Fruit fly (Drosophila melanogaster) whole organism, pupa: Measurements from ENCODE around the gene nAChRalpha7.

Source experiments
- CG10348 ChIP-seq: fragments of 200-800 bp; sonication (Bioruptor generic); IDR thresholded peaks from 2 replicates; pipeline ENCODE4 v1.3.6; 2022; ENCODE audit warnings: missing biosample characterization, missing genetic modification characterization
- CG12605 ChIP-seq: fragments of 200-800 bp; sonication (Bioruptor generic); IDR thresholded peaks from 2 replicates; pipeline ENCODE4 v1.3.6; 2022; ENCODE audit warnings: missing biosample characterization, missing genetic modification characterization
- CG13204 ChIP-seq: fragments of 200-800 bp; sonication (Bioruptor generic); optimal IDR thresholded peaks from 2 replicates; lab custom pipeline; 2018; ENCODE audit warnings: missing biosample characterization, mild to moderate bottlenecking, missing genetic modification characterization, moderate library complexity
- CG14655 ChIP-seq: fragments of 200-800 bp; sonication (Bioruptor generic); optimal IDR thresholded peaks from 3 replicates; lab custom pipeline; 2017; ENCODE audit warnings: mild to moderate bottlenecking, missing biosample characterization, missing genetic modification reagents, missing genetic modification characterization
- CG15710 ChIP-seq: fragments of 200-800 bp; sonication (Bioruptor generic); optimal IDR thresholded peaks from 2 replicates; lab custom pipeline; 2018; ENCODE audit warnings: missing biosample characterization, mild to moderate bottlenecking, missing genetic modification characterization, moderate library complexity
- CG17806 ChIP-seq: fragments of 200-800 bp; sonication (Bioruptor generic); optimal IDR thresholded peaks from 2 replicates; lab custom pipeline; 2018; ENCODE audit warnings: missing biosample characterization, mild to moderate bottlenecking, missing genetic modification characterization, moderate library complexity
- CG32121 ChIP-seq: fragments of 200-800 bp; sonication (Bioruptor generic); IDR thresholded peaks from 2 replicates; pipeline ENCODE4 v1.3.6; 2022; ENCODE audit warnings: missing biosample characterization, missing genetic modification characterization
- CG34367 ChIP-seq: fragments of 200-800 bp; sonication (Bioruptor generic); optimal IDR thresholded peaks from 2 replicates; lab custom pipeline; 2018; ENCODE audit warnings: missing biosample characterization, mild to moderate bottlenecking, missing genetic modification characterization
- CG4496 ChIP-seq: fragments of 200-800 bp; sonication (Bioruptor generic); IDR thresholded peaks from 3 replicates; pipeline ENCODE4 v1.3.6; 2022; ENCODE audit warnings: missing biosample characterization, missing genetic modification characterization
- CG8159 ChIP-seq: fragments of 200-800 bp; sonication (Bioruptor generic); optimal IDR thresholded peaks from 3 replicates; lab custom pipeline; 2018; ENCODE audit warnings: missing biosample characterization, mild to moderate bottlenecking, missing genetic modification characterization, moderate library complexity
- CG8301 ChIP-seq: fragments of 200-800 bp; sonication (Bioruptor generic); optimal IDR thresholded peaks from 2 replicates; lab custom pipeline; 2018; ENCODE audit warnings: missing biosample characterization, mild to moderate bottlenecking, missing genetic modification characterization
- CG9948 ChIP-seq: fragments of 200-800 bp; sonication (Bioruptor generic); optimal IDR thresholded peaks from 2 replicates; lab custom pipeline; 2018; ENCODE audit warnings: missing biosample characterization, mild to moderate bottlenecking, missing genetic modification characterization, moderate library complexity
- D1 ChIP-seq: fragments of 200-800 bp; sonication (Bioruptor generic); optimal IDR thresholded peaks from 2 replicates; lab custom pipeline; 2018; ENCODE audit warnings: missing biosample characterization, mild to moderate bottlenecking, missing genetic modification characterization, moderate library complexity
- EcR ChIP-seq: fragments of 200-800 bp; sonication (Bioruptor generic); optimal IDR thresholded peaks from 3 replicates; lab custom pipeline; 2019; ENCODE audit warnings: missing biosample characterization, missing genetic modification characterization, mild to moderate bottlenecking, moderate library complexity, missing genetic modification reagents
- Ets98B ChIP-seq: fragments of 200-800 bp; sonication (Bioruptor generic); IDR thresholded peaks from 2 replicates; pipeline ENCODE4 v1.3.6; 2022; ENCODE audit warnings: missing biosample characterization, missing genetic modification characterization
- Pif1A ChIP-seq: fragments of 200-800 bp; sonication (Bioruptor generic); optimal IDR thresholded peaks from 3 replicates; lab custom pipeline; 2016; ENCODE audit warnings: missing biosample characterization, missing genetic modification characterization
- Pif1B ChIP-seq: fragments of 200-800 bp; sonication (Bioruptor generic); optimal IDR thresholded peaks from 3 replicates; lab custom pipeline; 2016; ENCODE audit warnings: missing biosample characterization, missing genetic modification characterization
- Snoo ChIP-seq: fragments of 200-800 bp; sonication (Bioruptor generic); optimal IDR thresholded peaks from 3 replicates; lab custom pipeline; 2017; ENCODE audit warnings: missing biosample characterization, mild to moderate bottlenecking, missing genetic modification characterization, inconsistent platforms
- fd96Ca ChIP-seq: fragments of 200-800 bp; sonication (Bioruptor generic); IDR thresholded peaks from 3 replicates; pipeline ENCODE4 v1.3.6; 2022; ENCODE audit warnings: missing biosample characterization, missing genetic modification characterization
- gl ChIP-seq: fragments of 200-800 bp; sonication (Bioruptor generic); optimal IDR thresholded peaks from 2 replicates; lab custom pipeline; 2018; ENCODE audit warnings: missing biosample characterization, mild to moderate bottlenecking, missing genetic modification characterization
- rn ChIP-seq: fragments of 200-800 bp; sonication (Bioruptor generic); IDR thresholded peaks from 2 replicates; pipeline ENCODE4 v1.3.6; 2022; ENCODE audit warnings: missing biosample characterization, missing genetic modification characterization

The nAChRalpha7 gene

DNA sequence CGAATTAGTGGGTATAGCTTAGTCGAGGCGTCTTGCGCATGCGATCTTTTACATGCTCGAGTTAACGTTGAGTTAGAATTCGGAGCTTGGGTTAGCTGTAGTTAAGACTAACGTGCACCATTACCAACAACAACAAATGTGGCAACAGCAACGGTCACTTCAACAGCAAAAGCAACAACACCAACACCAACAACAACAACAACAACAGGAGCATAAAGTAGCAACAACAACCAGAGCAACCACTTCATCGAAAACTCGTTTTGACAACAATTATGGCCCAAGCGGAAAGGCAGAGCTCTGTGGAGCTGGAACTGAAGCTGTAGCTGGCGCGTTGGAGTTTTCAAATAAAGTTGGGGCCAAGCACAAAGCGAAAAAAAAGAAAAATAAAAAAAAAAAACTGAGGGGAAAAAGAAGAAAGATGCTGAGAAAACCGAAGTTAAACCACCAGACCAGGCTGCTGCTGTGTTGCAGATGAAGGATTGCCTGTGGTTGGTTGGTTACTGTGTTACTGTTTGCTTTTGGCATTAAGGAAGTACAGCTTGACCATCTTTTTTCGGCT is 10.8 kb upstream of the nAChRalpha7 start:
- TF ChIP-seq CG34367 (tag; lab: Kevin White, UChicago) = peak; percentile 23
- TF ChIP-seq Pif1B = peak; percentile 28
- no peak; the same call in 1 of the 2 replicates for TF ChIP-seq CG12605 (GFP tag; lab: Robert Waterston, UW)
- TF ChIP-seq CG10348 (GFP tag; lab: Robert Waterston, UW) = no peak
- no peak for TF ChIP-seq CG8301 (tag; lab: Kevin White, UChicago)
- peak; percentile 54 for TF ChIP-seq gl (tag; lab: Kevin White, UChicago)
- TF ChIP-seq D1 = no peak
- peak; percentile 36 for TF ChIP-seq CG15710
- no peak for TF ChIP-seq CG9948 (tag; lab: Kevin White, UChicago)
- no peak for TF ChIP-seq Ets98B (GFP tag; lab: Robert Waterston, UW)
- TF ChIP-seq fd96Ca (GFP tag; lab: Robert Waterston, UW) = no peak
- TF ChIP-seq rn = no peak
- TF ChIP-seq CG13204 = peak; percentile 72
- TF ChIP-seq Pif1A = peak; percentile 55
- TF ChIP-seq EcR = peak; percentile 0
- TF ChIP-seq CG4496 = no peak
- no peak for TF ChIP-seq Snoo (tag; lab: Kevin White, UChicago)
- TF ChIP-seq CG32121 = no peak
- peak; percentile 15 for TF ChIP-seq CG17806 (tag; lab: Kevin White, UChicago)
- TF ChIP-seq CG14655 (GFP tag; lab: Kevin White, UChicago) = peak; percentile 9
- TF ChIP-seq CG8159 (tag; lab: Kevin White, UChicago) = peak; percentile 29

DNA sequence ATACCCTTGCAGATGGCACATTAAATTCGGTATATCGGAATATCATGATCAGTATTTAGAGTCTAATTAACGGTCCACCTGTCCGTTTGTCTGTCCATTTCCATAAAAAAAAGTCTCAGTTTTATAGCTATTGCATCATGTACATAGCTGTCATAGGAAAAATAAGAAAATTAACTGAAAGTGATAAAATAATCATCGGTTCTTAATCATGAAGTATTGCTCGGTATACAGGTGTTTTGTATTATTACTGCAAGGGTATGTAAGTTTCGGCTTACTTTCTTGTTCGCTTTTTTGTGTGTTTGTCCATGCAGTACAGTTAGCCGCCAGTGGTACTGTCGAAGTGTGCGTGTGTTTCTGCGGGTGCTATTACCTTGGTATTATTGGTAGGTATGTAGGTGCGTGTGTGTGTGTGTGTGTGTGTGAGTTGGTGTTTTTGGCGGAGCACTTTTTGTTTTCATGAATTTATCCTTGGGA is 6.4 kb upstream of the nAChRalpha7 start:
- TF ChIP-seq D1 = no peak
- TF ChIP-seq CG10348 (GFP tag; lab: Robert Waterston, UW) = no peak
- TF ChIP-seq Pif1B = peak; percentile 55
- peak; percentile 63 for TF ChIP-seq Pif1A
- TF ChIP-seq EcR = no peak
- TF ChIP-seq CG34367 (tag; lab: Kevin White, UChicago) = peak; percentile 10
- TF ChIP-seq gl (tag; lab: Kevin White, UChicago) = no peak
- TF ChIP-seq fd96Ca (GFP tag; lab: Robert Waterston, UW) = no peak
- TF ChIP-seq CG17806 (tag; lab: Kevin White, UChicago) = peak; percentile 38
- peak; percentile 69 for TF ChIP-seq CG4496
- peak; percentile 49 for TF ChIP-seq Ets98B (GFP tag; lab: Robert Waterston, UW)
- peak; percentile 80 for TF ChIP-seq CG14655 (GFP tag; lab: Kevin White, UChicago)
- TF ChIP-seq CG9948 (tag; lab: Kevin White, UChicago) = peak; percentile 54
- TF ChIP-seq CG8159 (tag; lab: Kevin White, UChicago) = peak; percentile 50
- no peak for TF ChIP-seq rn
- TF ChIP-seq CG15710 = peak; percentile 54
- TF ChIP-seq CG32121 = 0 out of 2 replicates have a peak, but pooled peaks have one; percentile 18
- TF ChIP-seq CG8301 (tag; lab: Kevin White, UChicago) = peak; percentile 74
- TF ChIP-seq CG12605 (GFP tag; lab: Robert Waterston, UW) = no peak
- TF ChIP-seq CG13204 = no peak
- TF ChIP-seq Snoo (tag; lab: Kevin White, UChicago) = peak; percentile 68

DNA sequence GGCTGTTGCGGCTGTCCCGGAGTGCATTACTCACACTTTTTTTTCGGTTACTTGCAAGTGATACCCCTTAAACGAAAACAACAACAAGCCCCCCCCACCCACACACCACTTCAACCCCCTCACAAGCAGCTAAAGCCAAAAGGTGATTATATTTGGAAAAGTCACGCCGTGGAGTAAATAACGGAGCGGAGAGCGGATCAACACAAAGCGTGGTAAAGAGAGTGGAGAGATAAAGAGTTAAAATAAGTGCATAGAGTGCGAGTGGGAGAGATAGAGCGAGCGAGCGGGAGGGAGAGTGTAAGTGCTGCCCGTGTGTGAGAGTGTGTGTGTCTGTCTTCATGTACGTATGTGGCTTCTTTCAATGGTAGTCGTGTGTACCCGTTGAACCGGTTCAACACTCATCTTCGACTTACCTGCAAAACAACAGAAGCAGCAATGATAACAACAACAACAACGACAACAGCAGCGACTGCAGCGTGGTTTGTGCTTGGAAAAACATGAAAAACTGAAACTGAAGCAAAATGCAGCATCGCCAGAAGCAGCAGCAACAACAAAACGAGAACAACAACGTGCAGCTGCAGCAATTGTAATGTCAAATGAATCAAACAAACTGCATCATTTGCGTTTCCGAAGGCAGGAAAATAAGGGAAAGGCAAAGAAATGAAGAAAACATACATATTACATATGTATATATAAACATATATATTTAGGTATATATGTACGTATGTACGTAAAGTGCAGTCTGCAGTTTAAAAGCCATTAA is 5.4 kb upstream of the nAChRalpha7 start:
- TF ChIP-seq gl (tag; lab: Kevin White, UChicago) (peak; percentile 11), CG34367 (tag; lab: Kevin White, UChicago) (no peak), fd96Ca (GFP tag; lab: Robert Waterston, UW) (peak; percentile 42; the same call in 1 of the 3 replicates), CG8159 (tag; lab: Kevin White, UChicago) (no peak), CG12605 (GFP tag; lab: Robert Waterston, UW) (no peak), CG15710 (no peak), CG17806 (tag; lab: Kevin White, UChicago) (no peak), D1 (no peak), CG32121 (no peak), CG10348 (GFP tag; lab: Robert Waterston, UW) (no peak), Pif1A (no peak), CG14655 (GFP tag; lab: Kevin White, UChicago) (no peak), CG4496 (0 out of 3 replicates have a peak, but pooled peaks have one; percentile 29), CG8301 (tag; lab: Kevin White, UChicago) (no peak), Pif1B (no peak), EcR (peak; percentile 13), Snoo (tag; lab: Kevin White, UChicago) (no peak), Ets98B (GFP tag; lab: Robert Waterston, UW) (no peak), CG13204 (no peak)

DNA sequence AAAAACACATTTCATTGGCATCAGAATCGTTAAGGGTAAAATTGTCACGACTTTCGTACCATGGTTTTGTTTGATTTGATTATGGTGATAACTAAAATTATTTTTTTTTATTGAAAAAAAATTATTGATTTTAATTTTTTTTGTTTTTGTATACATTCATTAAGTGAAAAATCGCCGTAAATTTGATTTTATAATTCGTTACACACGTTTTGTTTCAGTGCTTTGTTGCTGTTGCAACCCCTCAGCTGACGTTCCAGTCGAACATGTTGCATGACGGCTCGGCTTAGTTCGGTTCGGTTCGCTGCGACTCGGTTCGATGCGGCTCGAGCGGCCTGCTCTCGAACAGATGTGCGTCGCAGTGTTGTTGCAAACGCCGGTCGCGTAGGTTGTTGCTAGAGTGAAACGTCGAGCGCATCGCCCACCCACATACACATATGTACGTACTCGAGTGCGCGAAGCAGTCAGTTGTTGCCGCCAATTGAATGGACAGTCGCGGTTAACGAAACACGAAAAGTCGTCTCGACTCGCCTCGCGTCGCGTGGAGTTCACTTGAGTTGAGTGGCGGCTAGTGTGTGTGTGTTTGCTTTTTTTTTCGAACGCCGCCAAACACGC is 4.7 kb upstream of the nAChRalpha7 start, which contains the start of gene kek5:
kek5 (plus strand) TSS at position 352 of the 612 bp plus-strand sequence.
- TF ChIP-seq gl (tag; lab: Kevin White, UChicago) (no peak), CG8301 (tag; lab: Kevin White, UChicago) (peak; percentile 36), CG32121 (peak; percentile 58; the same call in 1 of the 2 replicates), CG13204 (peak; percentile 69), CG4496 (no peak), CG8159 (tag; lab: Kevin White, UChicago) (peak; percentile 25), CG9948 (tag; lab: Kevin White, UChicago) (peak; percentile 32), CG12605 (GFP tag; lab: Robert Waterston, UW) (peak; percentile 48), CG15710 (peak; percentile 21), Ets98B (GFP tag; lab: Robert Waterston, UW) (peak; percentile 64), CG17806 (tag; lab: Kevin White, UChicago) (peak; percentile 47), Snoo (tag; lab: Kevin White, UChicago) (no peak), D1 (peak; percentile 47), CG34367 (tag; lab: Kevin White, UChicago) (no peak), CG14655 (GFP tag; lab: Kevin White, UChicago) (peak; percentile 51)
